Worm (Caenorhabditis elegans) whole organism, midembryonic: ENCODE results near the gene K09C8.7.

Experiments
- ztf-23 ChIP-seq: fragments of 200-800 bp; sonication (Bioruptor generic); IDR thresholded peaks from 2 replicates; pipeline ENCODE4 v1.3.6; 2022; ENCODE audit warnings: missing genetic modification reagents, missing genetic modification characterization, missing compliant biosample characterization
- ztf-29 ChIP-seq: fragments of 200-800 bp; sonication (Bioruptor generic); IDR thresholded peaks from 2 replicates; pipeline ENCODE4 v1.3.6; 2022; ENCODE audit warnings: missing genetic modification reagents, missing genetic modification characterization, missing compliant biosample characterization

DNA sequence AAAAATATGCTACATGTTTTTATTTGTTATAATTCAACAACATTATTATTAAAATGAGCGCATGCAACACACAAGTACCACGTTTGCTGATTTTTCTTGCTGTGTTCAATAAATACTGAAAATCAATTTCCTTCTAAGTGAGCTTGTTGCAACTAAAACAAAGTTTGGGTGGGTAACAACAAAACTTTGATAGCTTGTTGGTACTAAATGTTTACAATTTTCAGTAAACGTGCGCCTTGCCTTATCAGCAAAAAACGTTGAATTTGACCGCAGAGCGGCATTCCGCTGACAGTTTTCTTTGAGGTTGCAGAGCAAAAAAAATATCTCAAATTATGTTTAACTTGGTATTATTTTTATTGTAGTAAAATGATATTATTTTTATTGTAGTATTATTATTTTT is 30.2 kb upstream of the K09C8.7 start:
- no peak for TF ChIP-seq ztf-29
- no peak for TF ChIP-seq ztf-23 (GFP tag; lab: Robert Waterston, UW)
